Fruit fly (Drosophila melanogaster) whole organism, pupa: ENCODE measurements around the gene CG34148.
A peak's percentile ranks its signal among the peaks of the same experiment; 100 is the strongest.

Experiments
- CG10348 ChIP-seq: fragments of 200-800 bp; sonication (Bioruptor generic); IDR thresholded peaks from 2 replicates; pipeline ENCODE4 v1.3.6; 2022; ENCODE audit warnings: missing biosample characterization, missing genetic modification characterization
- CG12605 ChIP-seq: fragments of 200-800 bp; sonication (Bioruptor generic); IDR thresholded peaks from 2 replicates; pipeline ENCODE4 v1.3.6; 2022; ENCODE audit warnings: missing biosample characterization, missing genetic modification characterization
- CG13204 ChIP-seq: fragments of 200-800 bp; sonication (Bioruptor generic); optimal IDR thresholded peaks from 2 replicates; lab custom pipeline; 2018; ENCODE audit warnings: missing biosample characterization, mild to moderate bottlenecking, missing genetic modification characterization, moderate library complexity
- CG14655 ChIP-seq: fragments of 200-800 bp; sonication (Bioruptor generic); optimal IDR thresholded peaks from 3 replicates; lab custom pipeline; 2017; ENCODE audit warnings: mild to moderate bottlenecking, missing biosample characterization, missing genetic modification reagents, missing genetic modification characterization
- CG15710 ChIP-seq: fragments of 200-800 bp; sonication (Bioruptor generic); optimal IDR thresholded peaks from 2 replicates; lab custom pipeline; 2018; ENCODE audit warnings: missing biosample characterization, mild to moderate bottlenecking, missing genetic modification characterization, moderate library complexity
- CG17806 ChIP-seq: fragments of 200-800 bp; sonication (Bioruptor generic); optimal IDR thresholded peaks from 2 replicates; lab custom pipeline; 2018; ENCODE audit warnings: missing biosample characterization, mild to moderate bottlenecking, missing genetic modification characterization, moderate library complexity
- CG32121 ChIP-seq: fragments of 200-800 bp; sonication (Bioruptor generic); IDR thresholded peaks from 2 replicates; pipeline ENCODE4 v1.3.6; 2022; ENCODE audit warnings: missing biosample characterization, missing genetic modification characterization
- CG34367 ChIP-seq: fragments of 200-800 bp; sonication (Bioruptor generic); optimal IDR thresholded peaks from 2 replicates; lab custom pipeline; 2018; ENCODE audit warnings: missing biosample characterization, mild to moderate bottlenecking, missing genetic modification characterization
- CG4496 ChIP-seq: fragments of 200-800 bp; sonication (Bioruptor generic); IDR thresholded peaks from 3 replicates; pipeline ENCODE4 v1.3.6; 2022; ENCODE audit warnings: missing biosample characterization, missing genetic modification characterization
- CG8159 ChIP-seq: fragments of 200-800 bp; sonication (Bioruptor generic); optimal IDR thresholded peaks from 3 replicates; lab custom pipeline; 2018; ENCODE audit warnings: missing biosample characterization, mild to moderate bottlenecking, missing genetic modification characterization, moderate library complexity
- CG8301 ChIP-seq: fragments of 200-800 bp; sonication (Bioruptor generic); optimal IDR thresholded peaks from 2 replicates; lab custom pipeline; 2018; ENCODE audit warnings: missing biosample characterization, mild to moderate bottlenecking, missing genetic modification characterization
- CG9948 ChIP-seq: fragments of 200-800 bp; sonication (Bioruptor generic); optimal IDR thresholded peaks from 2 replicates; lab custom pipeline; 2018; ENCODE audit warnings: missing biosample characterization, mild to moderate bottlenecking, missing genetic modification characterization, moderate library complexity
- D1 ChIP-seq: fragments of 200-800 bp; sonication (Bioruptor generic); optimal IDR thresholded peaks from 2 replicates; lab custom pipeline; 2018; ENCODE audit warnings: missing biosample characterization, mild to moderate bottlenecking, missing genetic modification characterization, moderate library complexity
- EcR ChIP-seq: fragments of 200-800 bp; sonication (Bioruptor generic); optimal IDR thresholded peaks from 3 replicates; lab custom pipeline; 2019; ENCODE audit warnings: missing biosample characterization, missing genetic modification characterization, mild to moderate bottlenecking, moderate library complexity, missing genetic modification reagents
- Ets98B ChIP-seq: fragments of 200-800 bp; sonication (Bioruptor generic); IDR thresholded peaks from 2 replicates; pipeline ENCODE4 v1.3.6; 2022; ENCODE audit warnings: missing biosample characterization, missing genetic modification characterization
- Pif1A ChIP-seq: fragments of 200-800 bp; sonication (Bioruptor generic); optimal IDR thresholded peaks from 3 replicates; lab custom pipeline; 2016; ENCODE audit warnings: missing biosample characterization, missing genetic modification characterization
- Pif1B ChIP-seq: fragments of 200-800 bp; sonication (Bioruptor generic); optimal IDR thresholded peaks from 3 replicates; lab custom pipeline; 2016; ENCODE audit warnings: missing biosample characterization, missing genetic modification characterization
- Snoo ChIP-seq: fragments of 200-800 bp; sonication (Bioruptor generic); optimal IDR thresholded peaks from 3 replicates; lab custom pipeline; 2017; ENCODE audit warnings: missing biosample characterization, mild to moderate bottlenecking, missing genetic modification characterization, inconsistent platforms
- fd96Ca ChIP-seq: fragments of 200-800 bp; sonication (Bioruptor generic); IDR thresholded peaks from 3 replicates; pipeline ENCODE4 v1.3.6; 2022; ENCODE audit warnings: missing biosample characterization, missing genetic modification characterization
- gl ChIP-seq: fragments of 200-800 bp; sonication (Bioruptor generic); optimal IDR thresholded peaks from 2 replicates; lab custom pipeline; 2018; ENCODE audit warnings: missing biosample characterization, mild to moderate bottlenecking, missing genetic modification characterization
- rn ChIP-seq: fragments of 200-800 bp; sonication (Bioruptor generic); IDR thresholded peaks from 2 replicates; pipeline ENCODE4 v1.3.6; 2022; ENCODE audit warnings: missing biosample characterization, missing genetic modification characterization

The CG34148 gene

dm6 chr3R:21920495-21920894 is 42.0 kb upstream of the CG34148 start:
- TF ChIP-seq Pif1B (GFP tag; lab: Kevin White, UChicago) = no peak
- peak; percentile 66 for TF ChIP-seq CG14655
- TF ChIP-seq CG10348 (GFP tag; lab: Robert Waterston, UW) = no peak
- peak; percentile 21 for TF ChIP-seq CG17806 (tag; lab: Kevin White, UChicago)
- TF ChIP-seq CG13204 (GFP tag; lab: Kevin White, UChicago) = no peak
- no peak for TF ChIP-seq CG15710 (tag; lab: Kevin White, UChicago)
- peak; percentile 63; the same call in 2 of the 3 replicates for TF ChIP-seq CG4496 (GFP tag; lab: Robert Waterston, UW)
- TF ChIP-seq CG8301 (tag; lab: Kevin White, UChicago) = peak; percentile 57
- TF ChIP-seq Ets98B (GFP tag; lab: Robert Waterston, UW) = 0 out of 2 replicates have a peak, but pooled peaks have one; percentile 28
- TF ChIP-seq CG9948 = peak; percentile 15

DNA sequence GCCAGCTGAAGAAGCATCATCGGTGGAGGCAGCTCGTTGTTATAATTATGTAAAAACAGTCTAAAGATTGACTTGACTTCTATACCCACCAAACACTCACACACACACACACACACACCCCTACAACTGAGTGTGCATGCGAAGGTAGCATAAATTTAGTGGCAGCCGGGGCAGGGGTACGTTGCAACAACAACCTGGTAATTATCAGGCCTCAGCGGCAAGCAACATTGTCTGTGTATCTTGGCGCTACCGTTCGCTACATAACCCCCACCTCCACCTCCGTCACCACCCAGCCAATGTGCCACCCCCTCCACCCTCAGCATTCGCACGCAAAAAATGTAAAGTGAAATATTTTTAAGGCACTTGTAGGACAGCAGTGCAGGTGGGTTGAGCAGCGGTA is 38.5 kb upstream of the CG34148 start:
- TF ChIP-seq CG8301 (tag; lab: Kevin White, UChicago) (no peak), CG10348 (GFP tag; lab: Robert Waterston, UW) (no peak), CG8159 (tag; lab: Kevin White, UChicago) (no peak), CG12605 (GFP tag; lab: Robert Waterston, UW) (no peak), CG14655 (no peak), rn (no peak), CG34367 (tag; lab: Kevin White, UChicago) (no peak), fd96Ca (GFP tag; lab: Robert Waterston, UW) (no peak), D1 (tag; lab: Kevin White, UChicago) (no peak)

DNA sequence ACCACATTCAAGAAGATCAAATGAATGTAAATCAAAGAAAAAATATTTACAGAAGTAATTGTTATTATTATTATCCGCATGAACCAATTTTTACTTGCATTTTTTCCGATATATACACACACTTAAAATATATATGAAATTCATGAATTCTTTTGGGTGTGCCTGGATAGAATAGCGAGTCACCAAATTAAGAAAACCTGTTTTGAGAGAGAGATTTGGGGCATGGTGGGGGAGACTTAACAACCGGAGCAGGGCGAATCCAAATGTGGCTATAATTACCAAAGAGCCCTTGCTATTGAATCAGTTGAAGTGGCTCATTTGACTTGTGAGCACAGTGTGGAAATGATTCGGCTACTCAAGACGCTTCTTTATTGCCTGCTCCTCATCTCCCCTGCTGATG is 35.0 kb upstream of the CG34148 start, which contains the start of gene Qsox2:
Gene Qsox2, plus strand, starts transcription at position 301 of the 400 bp plus-strand sequence.
- TF ChIP-seq rn (no peak), CG10348 (GFP tag; lab: Robert Waterston, UW) (no peak), EcR (GFP tag; lab: Kevin White, UChicago) (no peak), CG8301 (tag; lab: Kevin White, UChicago) (no peak), CG17806 (tag; lab: Kevin White, UChicago) (no peak), CG12605 (GFP tag; lab: Robert Waterston, UW) (no peak), D1 (tag; lab: Kevin White, UChicago) (no peak)

dm6 chr3R:21911516-21911915 is 33.0 kb upstream of the CG34148 start, which contains the start of gene Qsox3:
Gene Qsox3 (plus strand): TSS chr3R:21911816.
- TF ChIP-seq CG32121 (GFP tag; lab: Robert Waterston, UW) = no peak
- TF ChIP-seq CG8301 (tag; lab: Kevin White, UChicago) = no peak

dm6 chr3R:21906867-21907266 is 28.4 kb upstream of the CG34148 start:
- no peak for TF ChIP-seq CG8159 (tag; lab: Kevin White, UChicago)
- no peak for TF ChIP-seq Snoo (tag; lab: Kevin White, UChicago)
- TF ChIP-seq Ets98B (GFP tag; lab: Robert Waterston, UW) = no peak
- no peak for TF ChIP-seq fd96Ca (GFP tag; lab: Robert Waterston, UW)
- TF ChIP-seq CG14655 = peak; percentile 76
- TF ChIP-seq CG9948 = peak; percentile 39
- peak; percentile 50 for TF ChIP-seq CG8301 (tag; lab: Kevin White, UChicago)
- TF ChIP-seq CG17806 (tag; lab: Kevin White, UChicago) = peak; percentile 4
- TF ChIP-seq CG32121 (GFP tag; lab: Robert Waterston, UW) = no peak
- no peak for TF ChIP-seq CG12605 (GFP tag; lab: Robert Waterston, UW)
- TF ChIP-seq CG4496 (GFP tag; lab: Robert Waterston, UW) = no peak

- TF ChIP-seq CG15710 (tag; lab: Kevin White, UChicago) (peak; percentile 89), CG34367 (tag; lab: Kevin White, UChicago) (peak; percentile 87), CG14655 (peak; percentile 94), Ets98B (GFP tag; lab: Robert Waterston, UW) (peak; percentile 90), Snoo (tag; lab: Kevin White, UChicago) (peak; percentile 81), CG17806 (tag; lab: Kevin White, UChicago) (peak; percentile 91), fd96Ca (GFP tag; lab: Robert Waterston, UW) (peak; percentile 82; the same call in 2 of the 3 replicates), CG12605 (GFP tag; lab: Robert Waterston, UW) (peak; percentile 83), D1 (tag; lab: Kevin White, UChicago) (peak; percentile 84), CG4496 (GFP tag; lab: Robert Waterston, UW) (peak; percentile 91), CG32121 (GFP tag; lab: Robert Waterston, UW) (peak; percentile 83), gl (tag; lab: Kevin White, UChicago) (peak; percentile 65), CG9948 (peak; percentile 94), EcR (GFP tag; lab: Kevin White, UChicago) (peak; percentile 6), CG8301 (tag; lab: Kevin White, UChicago) (peak; percentile 94), CG10348 (GFP tag; lab: Robert Waterston, UW) (no peak), Pif1A (GFP tag; lab: Kevin White, UChicago) (peak; percentile 87), CG13204 (GFP tag; lab: Kevin White, UChicago) (peak; percentile 57), CG8159 (tag; lab: Kevin White, UChicago) (peak; percentile 88), Pif1B (GFP tag; lab: Kevin White, UChicago) (peak; percentile 85), rn (peak; percentile 78)
Observed at dm6 chr3R:21905615-21906014, 27.1 kb upstream of the CG34148 start.
